Worm (Caenorhabditis elegans) whole organism, L1 larva: ENCODE results near the gene hlh-34.

ENCODE experiments used
- blmp-1 ChIP-seq: fragments of 150-350 bp; optimal IDR thresholded peaks from 2 replicates; lab custom pipeline; 2014; ENCODE audit warnings: missing biosample characterization, missing genetic modification characterization
- ceh-63 ChIP-seq: fragments of 200-800 bp; sonication (Bioruptor generic); optimal IDR thresholded peaks from 2 replicates; lab custom pipeline; 2018; ENCODE audit warnings: mild to moderate bottlenecking, missing genetic modification characterization, missing compliant biosample characterization
- ceh-90 ChIP-seq: sonication (generic microtip); optimal IDR thresholded peaks from 2 replicates; lab custom pipeline; 2016; ENCODE audit warnings: missing genetic modification characterization, missing compliant biosample characterization
- dpl-1 ChIP-seq, 3 experiments: fragments of 150-350 bp in 2 of 3; sonication (generic microtip) in 1 of 3; optimal IDR thresholded peaks; 2 replicates each; lab custom pipeline; 2014 to 2017; ENCODE audit warnings: missing biosample characterization in 3 of 3, missing genetic modification characterization in 3 of 3, missing genetic modification reagents in 3 of 3
- dsc-1 ChIP-seq: sonication (generic microtip); optimal IDR thresholded peaks from 2 replicates; lab custom pipeline; 2016; ENCODE audit warnings: mild to moderate bottlenecking, missing genetic modification characterization, missing compliant biosample characterization
- efl-1 ChIP-seq, 4 experiments: fragments of 150-350 bp; optimal IDR thresholded peaks in 3 of 4; peaks in 1 of 4; 1 replicate in 1 of 4; 2 replicates in 3 of 4; lab custom pipeline; 2014; ENCODE audit warnings: missing biosample characterization in 2 of 4, missing genetic modification characterization in 2 of 4, missing genetic modification reagents in 2 of 4
- egl-13 ChIP-seq: sonication (generic microtip); optimal IDR thresholded peaks from 2 replicates; lab custom pipeline; 2016; ENCODE audit warnings: missing genotype, missing genetic modification reagents, missing genetic modification characterization, missing compliant biosample characterization
- egl-27 ChIP-seq, 2 experiments: fragments of 150-350 bp in 1 of 2; sonication (generic microtip); optimal IDR thresholded peaks; 3 replicates each; lab custom pipeline; 2017 to 2018; ENCODE audit warnings: missing biosample characterization in 2 of 2, missing genetic modification characterization in 2 of 2, missing genetic modification reagents in 2 of 2
- elt-2 ChIP-seq: sonication (generic microtip); optimal IDR thresholded peaks from 2 replicates; lab custom pipeline; 2016; ENCODE audit warnings: missing genetic modification characterization, mild to moderate bottlenecking, inconsistent platforms, missing compliant biosample characterization, missing genetic modification reagents
- elt-3 ChIP-seq, 6 experiments: fragments of 150-350 bp in 1 of 6; sonication (generic microtip); optimal IDR thresholded peaks; 2 replicates each; lab custom pipeline; 2017 to 2018; ENCODE audit warnings: missing biosample characterization in 6 of 6, missing genetic modification characterization in 6 of 6, inconsistent platforms in 1 of 6
- ets-5 ChIP-seq: fragments of 200-800 bp; sonication (Bioruptor generic); IDR thresholded peaks from 2 replicates; pipeline ENCODE4 v1.3.6; 2022; ENCODE audit warnings: missing genetic modification characterization, missing compliant biosample characterization
- hlh-17 ChIP-seq: fragments of 200-800 bp; sonication (Bioruptor generic); optimal IDR thresholded peaks from 2 replicates; lab custom pipeline; 2018; ENCODE audit warnings: missing genetic modification characterization, mild to moderate bottlenecking, missing compliant biosample characterization, moderate library complexity, borderline replicate concordance
- isw-1 ChIP-seq: fragments of 200-800 bp; sonication (Bioruptor generic); IDR thresholded peaks from 2 replicates; pipeline ENCODE4 v1.3.6; 2022; ENCODE audit warnings: missing genetic modification characterization, missing compliant biosample characterization
- lin-15B ChIP-seq: fragments of 150-350 bp; sonication (generic microtip); optimal IDR thresholded peaks from 3 replicates; lab custom pipeline; 2014; ENCODE audit warnings: missing biosample characterization, missing genetic modification characterization
- mef-2 ChIP-seq: fragments of 150-350 bp; optimal IDR thresholded peaks from 2 replicates; lab custom pipeline; 2014; ENCODE audit warnings: missing biosample characterization, missing genetic modification characterization
- nhr-12 ChIP-seq: sonication (generic microtip); optimal IDR thresholded peaks from 2 replicates; lab custom pipeline; 2017; ENCODE audit warnings: missing biosample characterization, missing genetic modification characterization
- nhr-20 ChIP-seq: sonication (generic microtip); optimal IDR thresholded peaks from 2 replicates; lab custom pipeline; 2016; ENCODE audit warnings: mild to moderate bottlenecking, missing genetic modification characterization, missing compliant biosample characterization
- nhr-28 ChIP-seq: fragments of 150-350 bp; optimal IDR thresholded peaks from 2 replicates; lab custom pipeline; 2014; ENCODE audit warnings: missing biosample characterization, missing genetic modification characterization
- nhr-84 ChIP-seq: sonication (generic microtip); optimal IDR thresholded peaks from 2 replicates; lab custom pipeline; 2017; ENCODE audit warnings: missing biosample characterization, missing genetic modification characterization
- pag-3 ChIP-seq: sonication (generic microtip); optimal IDR thresholded peaks from 2 replicates; lab custom pipeline; 2017; ENCODE audit warnings: missing genetic modification characterization, mild to moderate bottlenecking, missing compliant biosample characterization, antibody characterized with exemption, borderline replicate concordance; ENCODE audit not compliant: insufficient read depth
- pax-3 ChIP-seq: fragments of 200-800 bp; sonication (Bioruptor generic); optimal IDR thresholded peaks from 2 replicates; lab custom pipeline; 2018; ENCODE audit warnings: mild to moderate bottlenecking, missing genetic modification characterization, moderate library complexity, missing compliant biosample characterization
- pqm-1 ChIP-seq: sonication (generic microtip); optimal IDR thresholded peaks from 3 replicates; lab custom pipeline; 2017; ENCODE audit warnings: missing biosample characterization, missing genetic modification characterization
- rnt-1 ChIP-seq: sonication (generic microtip); optimal IDR thresholded peaks from 2 replicates; lab custom pipeline; 2016; ENCODE audit warnings: mild to moderate bottlenecking, missing genetic modification characterization, moderate library complexity, missing compliant biosample characterization
- skn-1 ChIP-seq: fragments of 150-350 bp; optimal IDR thresholded peaks from 2 replicates; lab custom pipeline; 2014; ENCODE audit warnings: missing biosample characterization, missing genetic modification characterization
- snpc-4 ChIP-seq: fragments of 150-350 bp; optimal IDR thresholded peaks from 2 replicates; lab custom pipeline; 2014; ENCODE audit warnings: missing biosample characterization, missing genetic modification characterization
- sox-4 ChIP-seq: sonication (generic microtip); optimal IDR thresholded peaks from 2 replicates; lab custom pipeline; 2016; ENCODE audit warnings: missing genetic modification characterization, missing compliant biosample characterization
- sup-37 ChIP-seq: fragments of 200-800 bp; sonication (Bioruptor generic); optimal IDR thresholded peaks from 2 replicates; lab custom pipeline; 2018; ENCODE audit warnings: mild to moderate bottlenecking, missing genetic modification characterization, missing compliant biosample characterization
- unc-86 ChIP-seq: sonication (generic microtip); optimal IDR thresholded peaks from 2 replicates; lab custom pipeline; 2016; ENCODE audit warnings: missing genetic modification characterization, missing compliant biosample characterization
- unc-98 ChIP-seq: fragments of 200-800 bp; sonication (Bioruptor generic); IDR thresholded peaks from 2 replicates; pipeline ENCODE4 v1.3.6; 2022; ENCODE audit warnings: missing genetic modification characterization, missing compliant biosample characterization
- zip-4 ChIP-seq: fragments of 200-800 bp; sonication (Bioruptor generic); optimal IDR thresholded peaks from 2 replicates; lab custom pipeline; 2018; ENCODE audit warnings: mild to moderate bottlenecking, missing genetic modification characterization, moderate library complexity, missing compliant biosample characterization
- ztf-11 ChIP-seq, 2 experiments: sonication (generic microtip); optimal IDR thresholded peaks; 2 replicates each; lab custom pipeline; 2016 to 2017; ENCODE audit warnings: missing genetic modification characterization in 2 of 2, missing biosample characterization in 1 of 2, missing compliant biosample characterization in 1 of 2
- ztf-4 ChIP-seq: fragments of 150-350 bp; optimal IDR thresholded peaks from 2 replicates; lab custom pipeline; 2014; ENCODE audit warnings: missing biosample characterization, missing genetic modification characterization

hlh-34 gene

ce11 chrV:13744901-13745300 is 37.7 kb upstream of the hlh-34 start, which contains the start of gene F35E12.9:
F35E12.9 (minus strand) TSS chrV:13745127.
- TF ChIP-seq sox-4 = no peak
- no peak for TF ChIP-seq elt-3 (tag; optimal IDR thresholded peaks at IDR 0.05; lab: Kevin White, UChicago)
- TF ChIP-seq pax-3 (tag; lab: Kevin White, UChicago) = peak; percentile 55
- TF ChIP-seq elt-2 = peak; percentile 78
- no peak for TF ChIP-seq pqm-1
- TF ChIP-seq ceh-90 = no peak

- TF ChIP-seq dpl-1 (GFP tag; optimal IDR thresholded peaks at IDR 0.05; lab: Kevin White, UChicago) (no peak), lin-15B (tag; lab: Kevin White, UChicago) (no peak), blmp-1 (tag; lab: Kevin White, UChicago) (no peak), unc-86 (tag; lab: Kevin White, UChicago) (no peak), zip-4 (GFP tag; lab: Kevin White, UChicago) (no peak), egl-13 (no peak), pax-3 (tag; lab: Kevin White, UChicago) (peak; percentile 3), nhr-20 (tag; lab: Kevin White, UChicago) (peak; percentile 21), ets-5 (GFP tag; lab: Robert Waterston, UW) (no peak), efl-1 (optimal IDR thresholded peaks at IDR 0.05; lab: Kevin White, UChicago) (no peak), efl-1 (GFP tag; optimal IDR thresholded peaks at IDR 0.05 in 1 of 2; lab: Kevin White, UChicago) (peak in 1 of 2 experiments; percentile 3), pag-3 (no peak), ceh-90 (no peak), nhr-84 (no peak), elt-2 (peak; percentile 67)
- TF ChIP-seq, all 84 proteins: peak for 4
These were observed 32.7 kb upstream of the hlh-34 start for ce11 chrV:13739901-13740300.

- TF ChIP-seq unc-98 (GFP tag; lab: Robert Waterston, UW) = no peak
- no peak for TF ChIP-seq skn-1
- TF ChIP-seq snpc-4 (tag; lab: Kevin White, UChicago) = no peak
- TF ChIP-seq nhr-12 (tag; lab: Kevin White, UChicago) = no peak
- TF ChIP-seq ceh-63 = no peak
- no peak for TF ChIP-seq nhr-28 (tag; lab: Kevin White, UChicago)
- TF ChIP-seq egl-27 (tag; optimal IDR thresholded peaks at IDR 0.05; lab: Kevin White, UChicago) = no peak
- no peak for TF ChIP-seq pqm-1
- TF ChIP-seq zip-4 (GFP tag; lab: Kevin White, UChicago) = no peak
- no peak for TF ChIP-seq ztf-11 (tag; optimal IDR thresholded peaks at IDR 0.05; lab: Kevin White, UChicago)
- no peak for TF ChIP-seq hlh-17 (GFP tag; lab: Kevin White, UChicago)
- TF ChIP-seq dsc-1 (tag; lab: Kevin White, UChicago) = no peak
- no peak for TF ChIP-seq mef-2 (tag; lab: Kevin White, UChicago)
- TF ChIP-seq ztf-4 = no peak
- TF ChIP-seq rnt-1 (tag; lab: Kevin White, UChicago) = no peak
- no peak for TF ChIP-seq sup-37 (GFP tag; lab: Kevin White, UChicago)
- TF ChIP-seq, all 84 proteins: peak for 0
These were observed 31.2 kb upstream of the hlh-34 start, which contains the start of gene irg-5 for ce11 chrV:13738374-13738773. irg-5 (minus strand) TSS chrV:13738474.

- TF ChIP-seq elt-2 = peak; percentile 37
- no peak for TF ChIP-seq nhr-20 (tag; lab: Kevin White, UChicago)
- TF ChIP-seq, all 84 proteins: peak for 1
These were observed 29.0 kb upstream of the hlh-34 start, which contains the start of gene F35E12.6 for ce11 chrV:13736147-13736546. F35E12.6 (minus strand) TSS chrV:13736247.

- TF ChIP-seq pqm-1 = peak; percentile 3
- TF ChIP-seq isw-1 (GFP tag; lab: Robert Waterston, UW) = no peak
- TF ChIP-seq elt-2 = peak; percentile 24
- TF ChIP-seq pax-3 (tag; lab: Kevin White, UChicago) = peak; percentile 12
These were observed 23.6 kb upstream of the hlh-34 start, which contains the start of gene dct-17 for ce11 chrV:13730762-13731161. dct-17 (minus strand) TSS chrV:13730784.
